Worm (Caenorhabditis elegans) whole organism, L4/young adult: ENCODE results near the gene cest-19.

Source experiments
- W03F9.2 ChIP-seq: fragments of 150-350 bp; optimal IDR thresholded peaks from 2 replicates; lab custom pipeline; 2014; ENCODE audit warnings: missing biosample characterization, missing genetic modification characterization
- dao-5 ChIP-seq: sonication (generic microtip); optimal IDR thresholded peaks from 2 replicates; lab custom pipeline; 2016; ENCODE audit warnings: missing genotype, missing genetic modification characterization, moderate library complexity, missing compliant biosample characterization
- him-1 ChIP-seq: sonication (generic microtip); optimal IDR thresholded peaks from 2 replicates; lab custom pipeline; 2016; ENCODE audit warnings: missing genotype, missing genetic modification reagents, missing genetic modification characterization, missing compliant biosample characterization

DNA sequence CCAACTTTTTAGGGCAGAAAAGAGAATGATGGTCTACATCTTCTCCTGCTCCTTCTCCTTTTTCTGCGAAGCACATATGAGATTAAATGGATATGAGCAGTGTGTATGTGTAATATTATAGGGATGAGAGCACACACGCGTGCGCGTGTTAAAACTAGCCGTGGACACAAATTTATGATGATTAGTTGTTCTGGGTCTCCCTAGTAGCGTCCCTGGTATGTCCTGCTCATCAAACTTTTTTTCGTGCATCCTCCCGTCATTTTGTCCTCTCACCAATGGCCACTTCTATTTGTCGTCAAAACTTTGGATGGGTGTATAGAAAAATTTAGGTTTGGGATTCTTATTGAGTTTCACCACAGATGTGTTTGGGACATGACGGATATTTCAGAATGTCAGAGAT is 33.9 kb downstream of the cest-19 start:
- TF ChIP-seq him-1 (tag; lab: Kevin White, UChicago) (no peak), W03F9.2 (tag; lab: Kevin White, UChicago) (no peak), dao-5 (tag; lab: Kevin White, UChicago) (no peak)
